Fruit fly (Drosophila melanogaster): ENCODE data around the gene CG7512.

- TF ChIP-seq CG13204 (GFP tag; optimal IDR thresholded peaks at IDR 0.05), result no peak
- no peak for TF ChIP-seq EcR (GFP tag; optimal IDR thresholded peaks at IDR 0.05)
- no peak for TF ChIP-seq rn (GFP tag; IDR thresholded peaks at IDR 0.05)
- TF ChIP-seq CG32121 (GFP tag; IDR thresholded peaks at IDR 0.05), result no peak
- no peak for TF ChIP-seq CG15710 (tag; optimal IDR thresholded peaks at IDR 0.05)
- no peak for TF ChIP-seq Snoo (tag; optimal IDR thresholded peaks at IDR 0.05)
- TF ChIP-seq CG17806 (tag; optimal IDR thresholded peaks at IDR 0.05), result no peak
- TF ChIP-seq CG12605 (GFP tag; IDR thresholded peaks at IDR 0.05), result no peak
- no peak for TF ChIP-seq gl (tag; optimal IDR thresholded peaks at IDR 0.05)
- no peak for TF ChIP-seq CG4496 (GFP tag; IDR thresholded peaks at IDR 0.05)
- no peak for TF ChIP-seq Pif1A (GFP tag; optimal IDR thresholded peaks at IDR 0.05)
- TF ChIP-seq fd96Ca (GFP tag; IDR thresholded peaks at IDR 0.05), result no peak
These were observed 24.0 kb upstream of the CG7512 start for dm6 chr3L:11489489-11489888.

All from whole organism, pupa.